Worm (Caenorhabditis elegans) whole organism, young adult: ENCODE measurements around the gene rmd-1.

ENCODE experiments used
- B0261.1 ChIP-seq: sonication (generic microtip); optimal IDR thresholded peaks from 2 replicates; lab custom pipeline; 2016; ENCODE audit warnings: mild to moderate bottlenecking, missing genetic modification characterization, moderate library complexity, missing compliant biosample characterization
- C17E4.6 ChIP-seq: fragments of 200-800 bp; sonication (Bioruptor generic); IDR thresholded peaks from 2 replicates; pipeline ENCODE4 v1.3.6; 2022; ENCODE audit warnings: missing genetic modification reagents, missing genetic modification characterization, missing compliant biosample characterization
- D2030.7 ChIP-seq: fragments of 200-800 bp; sonication (Bioruptor generic); IDR thresholded peaks from 2 replicates; pipeline ENCODE4 v1.3.6; 2022; ENCODE audit warnings: missing genetic modification reagents, missing genetic modification characterization, missing compliant biosample characterization
- F23B12.7 ChIP-seq: sonication (generic microtip); optimal IDR thresholded peaks from 2 replicates; lab custom pipeline; 2017; ENCODE audit warnings: missing genetic modification characterization, mild to moderate bottlenecking, missing compliant biosample characterization, antibody characterized with exemption, moderate library complexity; ENCODE audit not compliant: insufficient read depth
- F33H1.4 ChIP-seq: fragments of 200-800 bp; sonication (Bioruptor generic); IDR thresholded peaks from 2 replicates; pipeline ENCODE4 v1.3.6; 2022; ENCODE audit warnings: missing genetic modification reagents, missing genetic modification characterization, missing compliant biosample characterization
- F55B11.4 ChIP-seq: sonication (generic microtip); optimal IDR thresholded peaks from 2 replicates; lab custom pipeline; 2016; ENCODE audit warnings: missing compliant biosample characterization, missing genetic modification characterization, borderline replicate concordance; ENCODE audit not compliant: insufficient read depth
- F57A8.1 ChIP-seq: fragments of 200-800 bp; sonication (Bioruptor generic); optimal IDR thresholded peaks from 2 replicates; lab custom pipeline; 2018; ENCODE audit warnings: mild to moderate bottlenecking, missing genetic modification characterization, moderate library complexity, missing compliant biosample characterization
- K11D2.4 ChIP-seq: fragments of 200-800 bp; sonication (Bioruptor generic); IDR thresholded peaks from 2 replicates; pipeline ENCODE4 v1.3.6; 2022; ENCODE audit warnings: missing genetic modification reagents, missing genetic modification characterization, missing compliant biosample characterization
- K12H6.12 ChIP-seq: fragments of 200-800 bp; sonication (Bioruptor generic); optimal IDR thresholded peaks from 2 replicates; lab custom pipeline; 2018; ENCODE audit warnings: mild to moderate bottlenecking, missing genetic modification characterization, missing compliant biosample characterization
- Y56A3A.18 ChIP-seq: fragments of 200-800 bp; sonication (Bioruptor generic); IDR thresholded peaks from 2 replicates; pipeline ENCODE4 v1.3.6; 2022; ENCODE audit warnings: missing genetic modification reagents, missing genetic modification characterization, missing compliant biosample characterization
- Y67H2A.10 ChIP-seq: fragments of 200-800 bp; sonication (Bioruptor generic); conservative IDR thresholded peaks from 2 replicates; pipeline ENCODE4 v1.3.6; 2022; ENCODE audit warnings: missing genetic modification reagents, missing genetic modification characterization, missing compliant biosample characterization
- ZK185.1 ChIP-seq: sonication (generic microtip); optimal IDR thresholded peaks from 2 replicates; lab custom pipeline; 2016; ENCODE audit warnings: mild to moderate bottlenecking, missing genetic modification characterization, missing compliant biosample characterization; ENCODE audit not compliant: poor library complexity, severe bottlenecking
- athp-1 ChIP-seq: sonication (generic microtip); optimal IDR thresholded peaks from 2 replicates; lab custom pipeline; 2017; ENCODE audit warnings: mild to moderate bottlenecking, missing genetic modification characterization, missing compliant biosample characterization
- attf-5 ChIP-seq: fragments of 200-800 bp; sonication (Bioruptor generic); optimal IDR thresholded peaks from 2 replicates; lab custom pipeline; 2018; ENCODE audit warnings: mild to moderate bottlenecking, missing genetic modification characterization, missing compliant biosample characterization
- attf-6 ChIP-seq: fragments of 200-800 bp; sonication (Bioruptor generic); IDR thresholded peaks from 2 replicates; pipeline ENCODE4 v1.3.6; 2022; ENCODE audit warnings: missing genetic modification reagents, missing genetic modification characterization, missing compliant biosample characterization
- bed-2 ChIP-seq: fragments of 200-800 bp; sonication (Bioruptor generic); IDR thresholded peaks from 2 replicates; pipeline ENCODE4 v1.3.6; 2022; ENCODE audit warnings: missing genetic modification reagents, missing genetic modification characterization, missing compliant biosample characterization
- ccch-3 ChIP-seq: fragments of 200-800 bp; sonication (Bioruptor generic); optimal IDR thresholded peaks from 2 replicates; lab custom pipeline; 2018; ENCODE audit warnings: mild to moderate bottlenecking, missing genetic modification characterization, missing compliant biosample characterization
- cebp-2 ChIP-seq: fragments of 200-800 bp; sonication (Bioruptor generic); IDR thresholded peaks from 2 replicates; pipeline ENCODE4 v1.3.6; 2022; ENCODE audit warnings: missing genetic modification characterization, missing compliant biosample characterization
- ceh-100 ChIP-seq: fragments of 200-800 bp; sonication (Bioruptor generic); IDR thresholded peaks from 2 replicates; pipeline ENCODE4 v1.3.6; 2022; ENCODE audit warnings: missing genetic modification reagents, missing genetic modification characterization, missing compliant biosample characterization
- ceh-27 ChIP-seq: fragments of 200-800 bp; sonication (Bioruptor generic); optimal IDR thresholded peaks from 2 replicates; lab custom pipeline; 2018; ENCODE audit warnings: mild to moderate bottlenecking, missing genetic modification characterization, moderate library complexity, missing compliant biosample characterization
- ceh-40 ChIP-seq: fragments of 200-800 bp; sonication (Bioruptor generic); IDR thresholded peaks from 2 replicates; pipeline ENCODE4 v1.3.6; 2022; ENCODE audit warnings: missing genetic modification characterization, missing compliant biosample characterization
- ceh-91 ChIP-seq: fragments of 200-800 bp; sonication (Bioruptor generic); IDR thresholded peaks from 2 replicates; pipeline ENCODE4 v1.3.6; 2022; ENCODE audit warnings: missing genetic modification reagents, missing genetic modification characterization, missing compliant biosample characterization
- chd-7 ChIP-seq: sonication (generic microtip); optimal IDR thresholded peaks from 2 replicates; lab custom pipeline; 2016; ENCODE audit warnings: mild to moderate bottlenecking, missing genetic modification characterization, moderate library complexity, missing compliant biosample characterization
- die-1 ChIP-seq: sonication (generic microtip); optimal IDR thresholded peaks from 2 replicates; lab custom pipeline; 2016; ENCODE audit warnings: missing genotype, mild to moderate bottlenecking, missing genetic modification characterization, missing compliant biosample characterization
- egrh-3 ChIP-seq: fragments of 200-800 bp; sonication (Bioruptor generic); IDR thresholded peaks from 2 replicates; pipeline ENCODE4 v1.3.6; 2022; ENCODE audit warnings: missing genetic modification reagents, missing genetic modification characterization, missing compliant biosample characterization
- gei-17 ChIP-seq: fragments of 200-800 bp; sonication (Bioruptor generic); optimal IDR thresholded peaks from 2 replicates; lab custom pipeline; 2018; ENCODE audit warnings: mild to moderate bottlenecking, missing genetic modification characterization, missing compliant biosample characterization
- hmg-1.2 ChIP-seq: fragments of 200-800 bp; sonication (Bioruptor generic); IDR thresholded peaks from 2 replicates; pipeline ENCODE4 v1.3.6; 2022; ENCODE audit warnings: missing genetic modification reagents, missing genetic modification characterization, missing compliant biosample characterization
- lag-1 ChIP-seq: fragments of 200-800 bp; sonication (Bioruptor generic); IDR thresholded peaks from 2 replicates; pipeline ENCODE4 v1.3.6; 2022; ENCODE audit warnings: missing genetic modification reagents, missing genetic modification characterization, missing compliant biosample characterization
- let-607 ChIP-seq, 2 experiments: fragments of 200-800 bp in 1 of 2; sonication (Bioruptor generic) in 1 of 2; sonication (generic microtip) in 1 of 2; optimal IDR thresholded peaks; 2 replicates each; lab custom pipeline; 2016 to 2018; ENCODE audit warnings: mild to moderate bottlenecking in 2 of 2, missing compliant biosample characterization in 2 of 2, missing genetic modification characterization in 2 of 2, moderate library complexity in 2 of 2, missing genotype in 1 of 2
- lin-26 ChIP-seq: fragments of 200-800 bp; sonication (Bioruptor generic); IDR thresholded peaks from 2 replicates; pipeline ENCODE4 v1.3.6; 2022; ENCODE audit warnings: missing genetic modification reagents, missing genetic modification characterization, missing compliant biosample characterization
- lin-35 ChIP-seq, 3 experiments: fragments of 150-350 bp in 2 of 3; sonication (generic microtip) in 1 of 3; optimal IDR thresholded peaks; 2 replicates each; lab custom pipeline; 2014 to 2018; ENCODE audit warnings: missing biosample characterization in 3 of 3, missing genetic modification characterization in 3 of 3, missing genetic modification reagents in 3 of 3
- lin-40 ChIP-seq: sonication (generic microtip); optimal IDR thresholded peaks from 2 replicates; lab custom pipeline; 2016; ENCODE audit warnings: missing genetic modification characterization, mild to moderate bottlenecking, missing compliant biosample characterization, missing genotype, missing genetic modification reagents
- lsy-27 ChIP-seq: sonication (generic microtip); optimal IDR thresholded peaks from 2 replicates; lab custom pipeline; 2017; ENCODE audit warnings: missing genetic modification characterization, mild to moderate bottlenecking, missing compliant biosample characterization, antibody characterized with exemption, missing genotype, borderline replicate concordance; ENCODE audit not compliant: insufficient read depth
- madf-10 ChIP-seq: sonication (generic microtip); optimal IDR thresholded peaks from 2 replicates; lab custom pipeline; 2016; ENCODE audit warnings: mild to moderate bottlenecking, missing genetic modification characterization, missing compliant biosample characterization
- madf-6 ChIP-seq: fragments of 200-800 bp; sonication (Bioruptor generic); IDR thresholded peaks from 2 replicates; pipeline ENCODE4 v1.3.6; 2022; ENCODE audit warnings: missing genetic modification reagents, missing genetic modification characterization, missing compliant biosample characterization
- mcd-1 ChIP-seq: fragments of 200-800 bp; sonication (Bioruptor generic); IDR thresholded peaks from 2 replicates; pipeline ENCODE4 v1.3.6; 2022; ENCODE audit warnings: missing genetic modification reagents, missing genetic modification characterization, missing compliant biosample characterization
- nhr-179 ChIP-seq: sonication (generic microtip); optimal IDR thresholded peaks from 2 replicates; lab custom pipeline; 2016; ENCODE audit warnings: mild to moderate bottlenecking, missing genetic modification characterization, missing compliant biosample characterization
- nhr-80 ChIP-seq: sonication (generic microtip); optimal IDR thresholded peaks from 2 replicates; lab custom pipeline; 2016; ENCODE audit warnings: missing genetic modification characterization, missing compliant biosample characterization
- nhr-90 ChIP-seq: sonication (generic microtip); optimal IDR thresholded peaks from 2 replicates; lab custom pipeline; 2016; ENCODE audit warnings: missing genotype, mild to moderate bottlenecking, missing genetic modification characterization, missing compliant biosample characterization
- rcor-1 ChIP-seq: fragments of 200-800 bp; sonication (Bioruptor generic); IDR thresholded peaks from 2 replicates; pipeline ENCODE4 v1.3.6; 2022; ENCODE audit warnings: missing genetic modification reagents, missing genetic modification characterization, missing compliant biosample characterization
- snpc-1.3 ChIP-seq: sonication (generic microtip); optimal IDR thresholded peaks from 2 replicates; lab custom pipeline; 2017; ENCODE audit warnings: missing genetic modification characterization, mild to moderate bottlenecking, missing compliant biosample characterization, antibody characterized with exemption, moderate library complexity, missing genotype, missing genetic modification reagents; ENCODE audit not compliant: insufficient read depth
- xnd-1 ChIP-seq: sonication (generic microtip); optimal IDR thresholded peaks from 2 replicates; lab custom pipeline; 2016; ENCODE audit warnings: missing genotype, missing genetic modification reagents, missing genetic modification characterization, missing compliant biosample characterization
- zfh-2 ChIP-seq: fragments of 200-800 bp; sonication (Bioruptor generic); conservative IDR thresholded peaks from 2 replicates; pipeline ENCODE4 v1.3.6; 2022; ENCODE audit warnings: missing genetic modification reagents, missing genetic modification characterization, missing compliant biosample characterization
- ztf-28 ChIP-seq: fragments of 200-800 bp; sonication (Bioruptor generic); IDR thresholded peaks from 2 replicates; pipeline ENCODE4 v1.3.6; 2022; ENCODE audit warnings: missing genetic modification reagents, missing genetic modification characterization, missing compliant biosample characterization
- ztf-6 ChIP-seq: fragments of 200-800 bp; sonication (Bioruptor generic); IDR thresholded peaks from 2 replicates; pipeline ENCODE4 v1.3.6; 2022; ENCODE audit warnings: missing genetic modification reagents, missing genetic modification characterization, missing compliant biosample characterization

rmd-1 gene

DNA sequence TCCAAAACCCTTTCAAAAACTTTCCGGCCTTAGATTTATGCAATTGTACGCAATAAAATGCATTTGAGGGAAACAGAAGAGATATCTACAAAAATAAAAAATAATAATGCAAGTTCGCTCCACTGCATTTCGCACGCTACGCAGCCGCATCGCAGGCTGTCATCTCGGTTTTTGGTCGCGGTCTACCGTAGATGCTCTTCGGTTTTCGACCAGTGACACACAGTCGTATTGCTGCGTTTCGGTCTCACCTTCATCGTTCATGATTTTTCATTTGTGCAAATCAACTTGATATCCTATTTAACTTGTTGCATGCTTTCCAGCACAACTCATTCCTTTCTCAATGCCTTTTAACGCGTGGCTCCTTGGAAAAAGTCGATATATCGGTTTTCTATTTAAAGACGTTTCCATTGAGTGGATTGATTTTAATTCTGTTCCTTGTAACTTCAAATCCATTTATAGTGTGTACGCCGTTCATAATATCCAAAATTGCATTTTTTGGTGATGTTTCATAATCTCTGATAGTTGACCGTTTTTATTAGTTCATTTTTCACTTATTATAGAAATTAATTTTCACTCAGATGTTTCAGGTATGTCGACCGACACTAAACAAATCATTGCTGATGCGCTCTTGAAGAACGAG lies 21.9 kb downstream of the rmd-1 start, which contains the start of gene vha-1 (continued):
- TF ChIP-seq zfh-2 (GFP tag; lab: Robert Waterston, UW) (peak; percentile 55; the same call in 1 of the 2 replicates), attf-5 (GFP tag; lab: Kevin White, UChicago) (peak; percentile 95), ztf-28 (GFP tag; lab: Robert Waterston, UW) (no peak), lin-40 (tag; lab: Kevin White, UChicago) (peak; percentile 76), K12H6.12 (tag; lab: Kevin White, UChicago) (peak; percentile 64), mcd-1 (peak; percentile 97), ceh-100 (peak; percentile 77), F23B12.7 (tag; lab: Kevin White, UChicago) (peak; percentile 54), F57A8.1 (GFP tag; lab: Kevin White, UChicago) (no peak), D2030.7 (GFP tag; lab: Robert Waterston, UW) (peak; percentile 47; the same call in 1 of the 2 replicates), nhr-80 (peak; percentile 98), B0261.1 (tag; lab: Kevin White, UChicago) (no peak), lsy-27 (peak; percentile 43), egrh-3 (GFP tag; lab: Robert Waterston, UW) (peak; percentile 26; the same call in 1 of the 2 replicates), Y67H2A.10 (peak; percentile 93), lin-35 (GFP tag; optimal IDR thresholded peaks at IDR 0.05; lab: Kevin White, UChicago) (peak in 1 of 3 experiments; percentile 55), ZK185.1 (tag; lab: Kevin White, UChicago) (peak; percentile 26), K11D2.4 (GFP tag; lab: Robert Waterston, UW) (peak; percentile 40; the same call in 1 of the 2 replicates), madf-10 (tag; lab: Kevin White, UChicago) (peak; percentile 52), attf-6 (GFP tag; lab: Robert Waterston, UW) (no peak), rcor-1 (GFP tag; lab: Robert Waterston, UW) (peak; percentile 77; the same call in 1 of the 2 replicates), ccch-3 (no peak), athp-1 (tag; lab: Kevin White, UChicago) (peak; percentile 61), lin-26 (GFP tag; lab: Robert Waterston, UW) (peak; percentile 75), ztf-6 (GFP tag; lab: Robert Waterston, UW) (0 out of 2 replicates have a peak, but pooled peaks have one; percentile 45), madf-6 (GFP tag; lab: Robert Waterston, UW) (peak; percentile 38; the same call in 1 of the 2 replicates), let-607 (tag; optimal IDR thresholded peaks at IDR 0.05; lab: Kevin White, UChicago) (peak; percentile 87 to 91)

DNA sequence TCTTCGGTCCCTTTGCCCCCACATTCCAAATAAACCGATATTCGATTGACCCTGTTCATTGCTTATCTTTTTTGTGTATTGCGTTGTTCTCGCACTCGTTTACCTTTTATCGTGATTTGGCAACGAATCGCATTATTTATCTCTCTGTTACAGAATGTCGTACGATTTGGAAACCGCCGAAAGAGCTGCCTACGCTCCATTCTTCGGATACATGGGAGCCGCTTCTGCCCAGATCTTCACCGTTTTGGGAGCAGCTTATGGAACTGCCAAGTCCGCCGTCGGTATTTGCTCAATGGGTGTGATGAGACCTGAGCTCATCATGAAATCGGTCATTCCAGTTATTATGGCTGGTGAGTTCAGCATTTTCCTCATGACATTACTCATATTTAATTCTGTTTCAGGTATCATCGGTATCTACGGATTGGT lies 23.1 kb downstream of the rmd-1 start, which contains the start of gene vha-2:
vha-2 (plus strand) TSS at position 154 of the 426 bp plus-strand sequence.
- no peak; the same call in none of the 2 replicates for TF ChIP-seq hmg-1.2
- no peak for TF ChIP-seq lag-1 (GFP tag; lab: Robert Waterston, UW)
- TF ChIP-seq gei-17 (GFP tag; lab: Kevin White, UChicago), result no peak
- TF ChIP-seq ceh-40, result 0 out of 2 replicates have a peak, but pooled peaks have one; percentile 8
- peak; percentile 62 for TF ChIP-seq die-1 (tag; lab: Kevin White, UChicago)
- TF ChIP-seq mcd-1, result peak; percentile 62
- TF ChIP-seq Y56A3A.18 (GFP tag; lab: Robert Waterston, UW), result 0 out of 2 replicates have a peak, but pooled peaks have one; percentile 9
- no peak for TF ChIP-seq ccch-3
- peak; percentile 58 for TF ChIP-seq chd-7 (tag; lab: Kevin White, UChicago)
- no peak for TF ChIP-seq ceh-100
- no peak for TF ChIP-seq ceh-27 (GFP tag; lab: Kevin White, UChicago)
- TF ChIP-seq Y67H2A.10, result no peak
- no peak for TF ChIP-seq cebp-2 (GFP tag; lab: Robert Waterston, UW)
- no peak for TF ChIP-seq ceh-91 (GFP tag; lab: Robert Waterston, UW)
- no peak for TF ChIP-seq xnd-1 (tag; lab: Kevin White, UChicago)
- TF ChIP-seq F55B11.4 (tag; lab: Kevin White, UChicago), result no peak
- no peak for TF ChIP-seq nhr-179
- no peak for TF ChIP-seq snpc-1.3
- TF ChIP-seq F33H1.4 (GFP tag; lab: Robert Waterston, UW), result no peak; the same call in 1 of the 2 replicates
- TF ChIP-seq K12H6.12 (tag; lab: Kevin White, UChicago), result no peak
- TF ChIP-seq bed-2 (GFP tag; lab: Robert Waterston, UW), result no peak
- TF ChIP-seq nhr-90 (tag; lab: Kevin White, UChicago), result peak; percentile 43
- TF ChIP-seq C17E4.6 (GFP tag; lab: Robert Waterston, UW), result peak; percentile 22; the same call in 1 of the 2 replicates
